Fruit fly (Drosophila melanogaster) whole organism, embryonic: Measurements from ENCODE around the gene CG14227.

ENCODE experiments used
- Atf6 ChIP-seq: fragments of 200-800 bp; sonication (Bioruptor generic); IDR thresholded peaks from 2 replicates; pipeline ENCODE4 v1.3.6; 2022; ENCODE audit warnings: missing biosample characterization, missing genetic modification characterization
- B-H2 ChIP-seq: fragments of 200-800 bp; sonication (Bioruptor generic); optimal IDR thresholded peaks from 2 replicates; lab custom pipeline; 2018; ENCODE audit warnings: missing biosample characterization, mild to moderate bottlenecking, missing genetic modification characterization
- Bgb ChIP-seq: fragments of 200-800 bp; sonication (Bioruptor generic); IDR thresholded peaks from 2 replicates; pipeline ENCODE4 v1.3.6; 2022; ENCODE audit warnings: missing biosample characterization, missing genetic modification characterization; ENCODE audit not compliant: partially characterized antibody
- CG10366 ChIP-seq: fragments of 200-800 bp; sonication (Bioruptor generic); IDR thresholded peaks from 2 replicates; pipeline ENCODE4 v1.3.6; 2022; ENCODE audit warnings: missing biosample characterization, missing genetic modification characterization
- CG10462 ChIP-seq: fragments of 200-800 bp; sonication (Bioruptor generic); optimal IDR thresholded peaks from 2 replicates; lab custom pipeline; 2016; ENCODE audit warnings: missing biosample characterization, missing genetic modification characterization
- CG12391 ChIP-seq: fragments of 200-800 bp; sonication (Bioruptor generic); optimal IDR thresholded peaks from 3 replicates; lab custom pipeline; 2018; ENCODE audit warnings: missing biosample characterization, mild to moderate bottlenecking, missing genetic modification characterization, moderate library complexity
- CG12659 ChIP-seq: fragments of 200-800 bp; sonication (Bioruptor generic); optimal IDR thresholded peaks from 3 replicates; lab custom pipeline; 2017; ENCODE audit warnings: mild to moderate bottlenecking, missing biosample characterization, missing genetic modification reagents, missing genetic modification characterization
- CG13296 ChIP-seq: fragments of 200-800 bp; sonication (Bioruptor generic); optimal IDR thresholded peaks from 3 replicates; lab custom pipeline; 2018; ENCODE audit warnings: missing biosample characterization, mild to moderate bottlenecking, missing genetic modification characterization
- CG14014 ChIP-seq: fragments of 200-800 bp; sonication (Bioruptor generic); IDR thresholded peaks from 2 replicates; pipeline ENCODE4 v1.3.6; 2022; ENCODE audit warnings: missing biosample characterization, missing genetic modification characterization
- CG14050 ChIP-seq: fragments of 200-800 bp; sonication (Bioruptor generic); IDR thresholded peaks from 3 replicates; pipeline ENCODE4 v1.3.6; 2022; ENCODE audit warnings: missing biosample characterization, missing genetic modification characterization
- CG15514 ChIP-seq: fragments of 200-800 bp; sonication (Bioruptor generic); optimal IDR thresholded peaks from 3 replicates; lab custom pipeline; 2017; ENCODE audit warnings: missing biosample characterization, missing genetic modification characterization, mild to moderate bottlenecking, moderate library complexity, missing genetic modification reagents
- CG15601 ChIP-seq: fragments of 200-800 bp; sonication (Bioruptor generic); optimal IDR thresholded peaks from 3 replicates; lab custom pipeline; 2019; ENCODE audit warnings: missing biosample characterization, mild to moderate bottlenecking, missing genetic modification characterization, moderate library complexity
- CG1603 ChIP-seq: fragments of 200-800 bp; sonication (Bioruptor generic); optimal IDR thresholded peaks from 2 replicates; lab custom pipeline; 2019; ENCODE audit warnings: missing biosample characterization, mild to moderate bottlenecking, missing genetic modification characterization, moderate library complexity
- CG17361 ChIP-seq: fragments of 200-800 bp; sonication (Bioruptor generic); IDR thresholded peaks from 3 replicates; pipeline ENCODE4 v1.3.6; 2022; ENCODE audit warnings: missing biosample characterization, missing genetic modification characterization
- CG2889 ChIP-seq: fragments of 200-800 bp; sonication (Bioruptor generic); IDR thresholded peaks from 3 replicates; pipeline ENCODE4 v1.3.6; 2022; ENCODE audit warnings: missing biosample characterization, missing genetic modification characterization
- CG3847 ChIP-seq: fragments of 200-800 bp; sonication (Bioruptor generic); IDR thresholded peaks from 2 replicates; pipeline ENCODE4 v1.3.6; 2022; ENCODE audit warnings: missing biosample characterization, missing genetic modification characterization
- CG4617 ChIP-seq: fragments of 200-800 bp; sonication (Bioruptor generic); optimal IDR thresholded peaks from 3 replicates; lab custom pipeline; 2016; ENCODE audit warnings: missing biosample characterization, missing genetic modification characterization, borderline replicate concordance
- CG8290 ChIP-seq, 3 experiments: fragments of 200-800 bp; sonication (Bioruptor generic); optimal IDR thresholded peaks; 2 replicates each; lab custom pipeline; 2016 to 2019; ENCODE audit warnings: missing biosample characterization in 3 of 3, missing genetic modification characterization in 3 of 3, mild to moderate bottlenecking in 2 of 3, moderate library complexity in 1 of 3
- CG8924 ChIP-seq: fragments of 200-800 bp; optimal IDR thresholded peaks from 3 replicates; lab custom pipeline; 2019; ENCODE audit warnings: missing biosample characterization, mild to moderate bottlenecking, missing genetic modification characterization, moderate library complexity
- CG9727 ChIP-seq: fragments of 200-800 bp; sonication (Bioruptor generic); optimal IDR thresholded peaks from 3 replicates; lab custom pipeline; 2017; ENCODE audit warnings: missing biosample characterization, mild to moderate bottlenecking, missing genetic modification characterization
- Dad ChIP-seq: fragments of 200-800 bp; sonication (Bioruptor generic); optimal IDR thresholded peaks from 3 replicates; lab custom pipeline; 2016; ENCODE audit warnings: missing biosample characterization, missing genetic modification characterization
- Deaf1 ChIP-seq: fragments of 200-800 bp; optimal IDR thresholded peaks from 3 replicates; lab custom pipeline; 2019; ENCODE audit warnings: missing biosample characterization, mild to moderate bottlenecking, missing genetic modification characterization, moderate library complexity
- Fer3 ChIP-seq: fragments of 200-800 bp; sonication (Bioruptor generic); optimal IDR thresholded peaks from 2 replicates; lab custom pipeline; 2018; ENCODE audit warnings: missing biosample characterization, mild to moderate bottlenecking, missing genetic modification characterization, moderate library complexity
- MESR4 ChIP-seq: fragments of 200-800 bp; sonication (Bioruptor generic); optimal IDR thresholded peaks from 2 replicates; lab custom pipeline; 2018; ENCODE audit warnings: missing biosample characterization, mild to moderate bottlenecking, missing genetic modification characterization, moderate library complexity
- Mes4 ChIP-seq: fragments of 200-800 bp; sonication (Bioruptor generic); optimal IDR thresholded peaks from 2 replicates; lab custom pipeline; 2016; ENCODE audit warnings: missing biosample characterization, missing genetic modification characterization
- NfI ChIP-seq: fragments of 200-800 bp; sonication (Bioruptor generic); optimal IDR thresholded peaks from 3 replicates; lab custom pipeline; 2018; ENCODE audit warnings: missing biosample characterization, mild to moderate bottlenecking, missing genetic modification characterization, moderate library complexity
- Optix ChIP-seq: fragments of 200-800 bp; sonication (Bioruptor generic); IDR thresholded peaks from 3 replicates; pipeline ENCODE4 v1.3.6; 2022; ENCODE audit warnings: missing biosample characterization, missing genetic modification characterization
- Scr ChIP-seq: fragments of 200-800 bp; sonication (Bioruptor generic); IDR thresholded peaks from 2 replicates; pipeline ENCODE4 v1.3.6; 2022; ENCODE audit warnings: missing biosample characterization, missing genetic modification characterization; ENCODE audit not compliant: partially characterized antibody
- Sin3A ChIP-seq: fragments of >200 bp; optimal IDR thresholded peaks from 2 replicates; lab custom pipeline; 2018
- YL-1 ChIP-seq: fragments of 200-800 bp; sonication (Bioruptor generic); optimal IDR thresholded peaks from 3 replicates; lab custom pipeline; 2017; ENCODE audit warnings: missing biosample characterization, mild to moderate bottlenecking, missing genetic modification characterization
- ash1 ChIP-seq: fragments of 200-800 bp; sonication (Bioruptor generic); optimal IDR thresholded peaks from 2 replicates; lab custom pipeline; 2018; ENCODE audit warnings: missing biosample characterization, mild to moderate bottlenecking, missing genetic modification characterization
- crp ChIP-seq, 2 experiments: fragments of 200-800 bp; sonication (Bioruptor generic); optimal IDR thresholded peaks; 2 replicates in 1 of 2; 3 replicates in 1 of 2; lab custom pipeline; 2017; ENCODE audit warnings: missing biosample characterization in 2 of 2, missing genetic modification characterization in 2 of 2, mild to moderate bottlenecking in 1 of 2, moderate library complexity in 1 of 2
- dpn ChIP-seq, 2 experiments: fragments of 200-800 bp; sonication (Bioruptor generic); optimal IDR thresholded peaks; 3 replicates each; lab custom pipeline; 2016; ENCODE audit warnings: missing biosample characterization in 2 of 2, missing genetic modification characterization in 2 of 2
- dysf ChIP-seq: fragments of 200-800 bp; sonication (Bioruptor generic); IDR thresholded peaks from 3 replicates; pipeline ENCODE4 v1.3.6; 2022; ENCODE audit warnings: missing biosample characterization, missing genetic modification characterization
- ems ChIP-seq: fragments of 200-800 bp; sonication (Bioruptor generic); optimal IDR thresholded peaks from 3 replicates; lab custom pipeline; 2016; ENCODE audit warnings: missing biosample characterization, missing genetic modification characterization
- eyg ChIP-seq: fragments of 200-800 bp; sonication (Bioruptor generic); optimal IDR thresholded peaks from 3 replicates; lab custom pipeline; 2016; ENCODE audit warnings: missing biosample characterization, missing genetic modification characterization
- gcm ChIP-seq: fragments of 200-800 bp; sonication (Bioruptor generic); optimal IDR thresholded peaks from 2 replicates; lab custom pipeline; 2019; ENCODE audit warnings: missing biosample characterization, mild to moderate bottlenecking, missing genetic modification characterization, moderate library complexity
- grau ChIP-seq: fragments of 200-800 bp; optimal IDR thresholded peaks from 3 replicates; lab custom pipeline; 2019; ENCODE audit warnings: missing biosample characterization, mild to moderate bottlenecking, missing genetic modification characterization, moderate library complexity
- gt ChIP-seq: fragments of 200-800 bp; sonication (Bioruptor generic); IDR thresholded peaks from 2 replicates; pipeline ENCODE4 v1.3.6; 2022; ENCODE audit warnings: missing biosample characterization, missing genetic modification characterization
- kah ChIP-seq: fragments of 200-800 bp; sonication (Bioruptor generic); optimal IDR thresholded peaks from 2 replicates; lab custom pipeline; 2018; ENCODE audit warnings: missing biosample characterization, mild to moderate bottlenecking, missing genetic modification characterization
- lov ChIP-seq, 2 experiments: fragments of 200-800 bp in 1 of 2; fragments of >200 bp in 1 of 2; sonication (Bioruptor generic) in 1 of 2; IDR thresholded peaks in 1 of 2; optimal IDR thresholded peaks in 1 of 2; 2 replicates in 1 of 2; 3 replicates in 1 of 2; pipeline versions ENCODE4 v1.3.6 to Lab custom; 2017 to 2022; ENCODE audit warnings: missing biosample characterization in 1 of 2, missing genetic modification characterization in 1 of 2
- mirr ChIP-seq: fragments of 200-800 bp; sonication (Bioruptor generic); optimal IDR thresholded peaks from 3 replicates; lab custom pipeline; 2018; ENCODE audit warnings: missing biosample characterization, mild to moderate bottlenecking, missing genetic modification characterization
- rib ChIP-seq: fragments of 200-800 bp; sonication (Bioruptor generic); IDR thresholded peaks from 2 replicates; pipeline ENCODE4 v1.3.6; 2022; ENCODE audit warnings: missing biosample characterization, missing genetic modification characterization
- sima ChIP-seq: fragments of 200-800 bp; sonication (Bioruptor generic); optimal IDR thresholded peaks from 2 replicates; lab custom pipeline; 2016; ENCODE audit warnings: missing biosample characterization, missing genetic modification characterization
- tin ChIP-seq: fragments of 200-800 bp; sonication (Bioruptor generic); optimal IDR thresholded peaks from 3 replicates; lab custom pipeline; 2016; ENCODE audit warnings: missing biosample characterization, missing genetic modification characterization
- zen ChIP-seq: fragments of 200-800 bp; sonication (Bioruptor generic); optimal IDR thresholded peaks from 3 replicates; lab custom pipeline; 2018; ENCODE audit warnings: missing biosample characterization, mild to moderate bottlenecking, missing genetic modification characterization, moderate library complexity
- zen2 ChIP-seq: fragments of 200-800 bp; sonication (Bioruptor generic); IDR thresholded peaks from 3 replicates; pipeline ENCODE4 v1.3.6; 2022; ENCODE audit warnings: missing biosample characterization, missing genetic modification characterization; ENCODE audit not compliant: partially characterized antibody
- zfh2 ChIP-seq: fragments of 200-800 bp; sonication (Bioruptor generic); optimal IDR thresholded peaks from 2 replicates; lab custom pipeline; 2016; ENCODE audit warnings: missing biosample characterization, missing genetic modification characterization

CG14227 gene

dm6 chrX:19642819-19643504 is 45.8 kb downstream of the CG14227 start, which contains the start of the genes CG12237 and Sec61gamma (continued):
- no peak for TF ChIP-seq zen (tag; lab: Kevin White, UChicago)
- peak; percentile 26 for TF ChIP-seq Mes4
- peak; percentile 7 for TF ChIP-seq CG8290 (GFP tag; optimal IDR thresholded peaks at IDR 0.05; lab: Kevin White, UChicago)
- peak in 1 of 2 experiments; percentile 78 for TF ChIP-seq CG8290 (tag; optimal IDR thresholded peaks at IDR 0.05; lab: Kevin White, UChicago)
- no peak for TF ChIP-seq sima (GFP tag; lab: Kevin White, UChicago)
- peak in 1 of 2 experiments; percentile 48 for TF ChIP-seq dpn (GFP tag; optimal IDR thresholded peaks at IDR 0.05; lab: Kevin White, UChicago)
- TF ChIP-seq NfI (GFP tag; lab: Kevin White, UChicago) = peak; percentile 11
- peak; percentile 24 for TF ChIP-seq CG15601 (tag; lab: Kevin White, UChicago)
- TF ChIP-seq zen2 (GFP tag; lab: Robert Waterston, UW) = no peak
- peak; percentile 48; the same call in 2 of the 3 replicates for TF ChIP-seq CG17361 (GFP tag; lab: Robert Waterston, UW)
- TF ChIP-seq crp (GFP tag; optimal IDR thresholded peaks at IDR 0.05; lab: Kevin White, UChicago) = peak in 1 of 2 experiments; percentile 36
- TF ChIP-seq Optix (GFP tag; lab: Robert Waterston, UW) = no peak
- TF ChIP-seq CG8924 (tag; lab: Kevin White, UChicago) = no peak
- peak; percentile 84 for TF ChIP-seq MESR4
- TF ChIP-seq eyg (GFP tag; lab: Kevin White, UChicago) = no peak
- TF ChIP-seq mirr = peak; percentile 26
- TF ChIP-seq CG13296 (GFP tag; lab: Kevin White, UChicago) = peak; percentile 35
- TF ChIP-seq Deaf1 = peak; percentile 91
- TF ChIP-seq ash1 (GFP tag; lab: Kevin White, UChicago) = no peak
- TF ChIP-seq CG2889 (GFP tag; lab: Robert Waterston, UW) = no peak
- no peak for TF ChIP-seq Scr (GFP tag; lab: Robert Waterston, UW)
- TF ChIP-seq Bgb (GFP tag; lab: Robert Waterston, UW) = peak; percentile 30; the same call in 1 of the 2 replicates
- TF ChIP-seq YL-1 (GFP tag; lab: Kevin White, UChicago) = peak; percentile 79
- TF ChIP-seq CG12391 = peak; percentile 45
- TF ChIP-seq Atf6 (GFP tag; lab: Robert Waterston, UW) = no peak
- 0 out of 3 replicates have a peak, but pooled peaks have one; percentile 50 for TF ChIP-seq dysf (GFP tag; lab: Robert Waterston, UW)
- peak; percentile 79 for TF ChIP-seq CG15514 (GFP tag; lab: Kevin White, UChicago)
- peak; percentile 16 for TF ChIP-seq Sin3A
- TF ChIP-seq B-H2 (GFP tag; lab: Kevin White, UChicago) = peak; percentile 44
- TF ChIP-seq ems (GFP tag; lab: Kevin White, UChicago) = peak; percentile 1
- TF ChIP-seq tin = no peak
- TF ChIP-seq CG10462 (GFP tag; lab: Kevin White, UChicago) = peak; percentile 12
- TF ChIP-seq CG14050 (GFP tag; lab: Robert Waterston, UW) = no peak
- TF ChIP-seq kah = no peak
- TF ChIP-seq CG10366 (GFP tag; lab: Robert Waterston, UW) = peak; percentile 21; the same call in 1 of the 2 replicates
- TF ChIP-seq CG4617 (GFP tag; lab: Kevin White, UChicago) = peak; percentile 32
- TF ChIP-seq rib (GFP tag; lab: Robert Waterston, UW) = peak; percentile 55
- peak; percentile 1 for TF ChIP-seq Fer3 (tag; lab: Kevin White, UChicago)
- no peak for TF ChIP-seq lov (optimal IDR thresholded peaks at IDR 0.05; lab: Kevin White, UChicago)
- TF ChIP-seq lov (GFP tag; IDR thresholded peaks at IDR 0.05; lab: Robert Waterston, UW) = no peak
- TF ChIP-seq gcm (GFP tag; lab: Kevin White, UChicago) = no peak
- peak; percentile 77 for TF ChIP-seq CG12659 (GFP tag; lab: Kevin White, UChicago)
- TF ChIP-seq CG9727 (GFP tag; lab: Kevin White, UChicago) = peak; percentile 25
- no peak for TF ChIP-seq gt (GFP tag; lab: Robert Waterston, UW)
- peak; percentile 22; the same call in 1 of the 2 replicates for TF ChIP-seq CG3847 (GFP tag; lab: Robert Waterston, UW)
- TF ChIP-seq Dad (GFP tag; lab: Kevin White, UChicago) = peak; percentile 24
- TF ChIP-seq grau = peak; percentile 28
- TF ChIP-seq CG14014 (GFP tag; lab: Robert Waterston, UW) = peak; percentile 9; the same call in 1 of the 2 replicates
- peak; percentile 37 for TF ChIP-seq zfh2 (GFP tag; lab: Kevin White, UChicago)
- TF ChIP-seq CG1603 (tag; lab: Kevin White, UChicago) = peak; percentile 59
